Fruit fly (Drosophila melanogaster): ENCODE measurements around the gene Tspo.

The Tspo gene

dm6 chr2L:520331-521000 lies 38.9 kb upstream of the Tspo start (continued):
- peak; percentile 77 for TF ChIP-seq ewg (GFP tag; optimal IDR thresholded peaks at IDR 0.05)
- peak; percentile 93 for TF ChIP-seq CG8388 (GFP tag; optimal IDR thresholded peaks at IDR 0.05)
- peak; percentile 89 for TF ChIP-seq CG10959 (GFP tag; IDR thresholded peaks at IDR 0.05)
- TF ChIP-seq CG12071 (GFP tag; optimal IDR thresholded peaks at IDR 0.05): peak; percentile 62
- TF ChIP-seq p53 (GFP tag; optimal IDR thresholded peaks at IDR 0.05): peak; percentile 53
- peak; percentile 82 for TF ChIP-seq Mes4 (GFP tag; optimal IDR thresholded peaks at IDR 0.05)
- TF ChIP-seq tin (GFP tag; optimal IDR thresholded peaks at IDR 0.05): peak; percentile 86
- peak; percentile 86 for TF ChIP-seq lilli (GFP tag; optimal IDR thresholded peaks at IDR 0.05)
- peak; percentile 54 for TF ChIP-seq BtbVII (GFP tag; optimal IDR thresholded peaks at IDR 0.05)
- peak; percentile 49 for TF ChIP-seq fd3F (GFP tag; optimal IDR thresholded peaks at IDR 0.05)
- no peak for TF ChIP-seq grn (GFP tag; optimal IDR thresholded peaks at IDR 0.05)
- peak; percentile 84 for TF ChIP-seq CG33557 (GFP tag; optimal IDR thresholded peaks at IDR 0.05)
- peak; percentile 79 for TF ChIP-seq Blimp-1 (GFP tag; optimal IDR thresholded peaks at IDR 0.05)
- TF ChIP-seq Hey (tag; optimal IDR thresholded peaks at IDR 0.05): no peak
- TF ChIP-seq Hmx (GFP tag; optimal IDR thresholded peaks at IDR 0.05): no peak
- TF ChIP-seq CG17612 (GFP tag; IDR thresholded peaks at IDR 0.05): no peak
- peak; percentile 88 for TF ChIP-seq grau (tag; optimal IDR thresholded peaks at IDR 0.05)
- peak; percentile 38 for TF ChIP-seq CG2120 (GFP tag; optimal IDR thresholded peaks at IDR 0.05)
- peak; percentile 67 for TF ChIP-seq CHES-1-like (GFP tag; optimal IDR thresholded peaks at IDR 0.05)
- peak; percentile 93 for TF ChIP-seq CG12391 (tag; optimal IDR thresholded peaks at IDR 0.05)
- TF ChIP-seq B-H2 (GFP tag; optimal IDR thresholded peaks at IDR 0.05): no peak
- TF ChIP-seq aop (GFP tag; IDR thresholded peaks at IDR 0.05): peak; percentile 44; the same call in 1 of the 2 replicates
- TF ChIP-seq Nf-YA (GFP tag; IDR thresholded peaks at IDR 0.05): peak; percentile 63; the same call in 1 of the 2 replicates
- TF ChIP-seq CG4617 (GFP tag; optimal IDR thresholded peaks at IDR 0.05; ENCODE audit: borderline replicate concordance): peak; percentile 57
- TF ChIP-seq Gsc (GFP tag; IDR thresholded peaks at IDR 0.05): peak; percentile 42; the same call in 1 of the 2 replicates
- no peak for TF ChIP-seq sc (optimal IDR thresholded peaks at IDR 0.05)
- peak; percentile 63 for TF ChIP-seq sc (GFP tag; optimal IDR thresholded peaks at IDR 0.05)
- peak; percentile 92 for TF ChIP-seq vvl (GFP tag; IDR thresholded peaks at IDR 0.05)
- TF ChIP-seq ab (GFP tag; optimal IDR thresholded peaks at IDR 0.05): no peak
- TF ChIP-seq Taf1 (GFP tag; IDR thresholded peaks at IDR 0.05): no peak
- TF ChIP-seq eyg (GFP tag; optimal IDR thresholded peaks at IDR 0.05): peak; percentile 63
- peak in 1 of 2 experiments; percentile 95 for TF ChIP-seq eve (GFP tag; optimal IDR thresholded peaks at IDR 0.05)
- peak; percentile 79 for TF ChIP-seq lmd (GFP tag; IDR thresholded peaks at IDR 0.05)
- peak; percentile 92 for TF ChIP-seq onecut (GFP tag; IDR thresholded peaks at IDR 0.05)
- peak; percentile 80 for TF ChIP-seq Optix (GFP tag; IDR thresholded peaks at IDR 0.05)
- peak; percentile 41 for TF ChIP-seq CG15514 (GFP tag; optimal IDR thresholded peaks at IDR 0.05)
- peak; percentile 92 for TF ChIP-seq CG17328 (GFP tag; IDR thresholded peaks at IDR 0.05)
- peak; percentile 80 for TF ChIP-seq CG32767 (GFP tag; IDR thresholded peaks at IDR 0.05)
- TF ChIP-seq otp (GFP tag; IDR thresholded peaks at IDR 0.05): peak; percentile 87
- peak; percentile 22; the same call in 1 of the 2 replicates for TF ChIP-seq gsb (GFP tag; IDR thresholded peaks at IDR 0.05)
- TF ChIP-seq knrl (GFP tag; IDR thresholded peaks at IDR 0.05; ENCODE audit: partially characterized antibody): no peak
- peak; percentile 94 for TF ChIP-seq gem (tag; optimal IDR thresholded peaks at IDR 0.05)
- TF ChIP-seq trh (GFP tag; optimal IDR thresholded peaks at IDR 0.05): peak; percentile 79
- TF ChIP-seq CG7928 (GFP tag; optimal IDR thresholded peaks at IDR 0.05): no peak
- no peak for TF ChIP-seq corto (GFP tag; optimal IDR thresholded peaks at IDR 0.05)
- TF ChIP-seq Meics (GFP tag; optimal IDR thresholded peaks at IDR 0.05): peak; percentile 39
- no peak for TF ChIP-seq h (optimal IDR thresholded peaks at IDR 0.05)
- TF ChIP-seq sd (tag; optimal IDR thresholded peaks at IDR 0.05): peak; percentile 62
- peak; percentile 17 for TF ChIP-seq CG4282 (GFP tag; optimal IDR thresholded peaks at IDR 0.05)
- peak; percentile 77 for TF ChIP-seq CG13775 (GFP tag; optimal IDR thresholded peaks at IDR 0.05)
- peak; percentile 93 for TF ChIP-seq gcm (GFP tag; optimal IDR thresholded peaks at IDR 0.05)
